Fruit fly (Drosophila melanogaster) whole organism, adult: ENCODE data around the gene Ak3.

Experiments
- CG11617 ChIP-seq: fragments of 200-800 bp; sonication (Bioruptor generic); optimal IDR thresholded peaks from 2 replicates; lab custom pipeline; 2017; ENCODE audit warnings: mild to moderate bottlenecking, missing biosample characterization, missing genetic modification reagents, missing genetic modification characterization
- CG12768 ChIP-seq: fragments of 200-800 bp; sonication (Bioruptor generic); optimal IDR thresholded peaks from 2 replicates; lab custom pipeline; 2017; ENCODE audit warnings: missing biosample characterization, missing genetic modification characterization, mild to moderate bottlenecking, moderate library complexity, missing genetic modification reagents
- Clk ChIP-seq: fragments of 200-800 bp; sonication (Bioruptor generic); optimal IDR thresholded peaks from 2 replicates; lab custom pipeline; 2017; ENCODE audit warnings: missing biosample characterization, missing genetic modification characterization
- Hr96 ChIP-seq: fragments of 200-800 bp; sonication (Bioruptor generic); optimal IDR thresholded peaks from 2 replicates; lab custom pipeline; 2016; ENCODE audit warnings: missing biosample characterization, missing genetic modification characterization
- kay ChIP-seq: fragments of 200-800 bp; sonication (Bioruptor generic); peaks from one replicate; lab custom pipeline; 2016; ENCODE audit warnings: missing biosample characterization, missing genetic modification characterization, borderline replicate concordance

dm6 chr3R:10850636-10851035 is 38.8 kb downstream of the Ak3 start:
- TF ChIP-seq Hr96 (GFP tag; lab: Kevin White, UChicago) (no peak), CG12768 (GFP tag; lab: Kevin White, UChicago) (no peak), Clk (GFP tag; lab: Kevin White, UChicago) (no peak), kay (GFP tag; lab: Kevin White, UChicago) (no peak), CG11617 (GFP tag; lab: Kevin White, UChicago) (no peak)
